Fruit fly (Drosophila melanogaster) ovary, adult (tissue): ENCODE measurements around the gene ATP7.

ENCODE experiments used
- CG17801 ChIP-seq: fragments of 200-800 bp; optimal IDR thresholded peaks from 2 replicates; lab custom pipeline; 2019; ENCODE audit warnings: missing biosample characterization, mild to moderate bottlenecking, missing genetic modification characterization, moderate library complexity; ENCODE audit not compliant: partially characterized antibody

ATP7 gene

dm6 chrX:11820284-11821075 is 34.3 kb upstream of the ATP7 start:
- peak; percentile 83 for TF ChIP-seq CG17801

dm6 chrX:11821946-11822345 is 32.9 kb upstream of the ATP7 start:
- TF ChIP-seq CG17801: peak; percentile 31

dm6 chrX:11823003-11823402 is 31.8 kb upstream of the ATP7 start:
- peak; percentile 83 for TF ChIP-seq CG17801

dm6 chrX:11828336-11829007 is 26.4 kb upstream of the ATP7 start:
- no peak for TF ChIP-seq CG17801

- TF ChIP-seq CG17801: no peak
Measured at dm6 chrX:11837926-11838325, 16.9 kb upstream of the ATP7 start, which contains the start of gene CG15741. Gene CG15741, minus strand, starts transcription at chrX:11838026.

- TF ChIP-seq CG17801: no peak
Measured at dm6 chrX:11839308-11839707, 15.5 kb upstream of the ATP7 start, which contains the start of gene Cyp28c1. Gene Cyp28c1, plus strand, starts transcription at chrX:11839608.

- TF ChIP-seq CG17801: no peak
Measured at dm6 chrX:11841702-11842378, 13.0 kb upstream of the ATP7 start.

- no peak for TF ChIP-seq CG17801
Measured at dm6 chrX:11846049-11846718, 8.6 kb upstream of the ATP7 start, which contains the start of gene CG15740. Gene CG15740, minus strand, starts transcription at chrX:11846099.

dm6 chrX:11848507-11849264 is 6.1 kb upstream of the ATP7 start:
- TF ChIP-seq CG17801: no peak

- TF ChIP-seq CG17801: no peak
Measured at dm6 chrX:11849267-11849666, 5.6 kb upstream of the ATP7 start.

- peak; percentile 66 for TF ChIP-seq CG17801
Measured at dm6 chrX:11852310-11852709, 2.5 kb upstream of the ATP7 start, which contains the start of gene p24-1. Gene p24-1, minus strand, starts transcription at chrX:11852530.

- TF ChIP-seq CG17801: no peak
Measured at dm6 chrX:11855950-11856349, 1.1 kb downstream of the ATP7 start.

dm6 chrX:11856867-11857266 is 2.0 kb downstream of the ATP7 start:
- no peak for TF ChIP-seq CG17801

dm6 chrX:11857522-11858438 is 3.0 kb downstream of the ATP7 start:
- peak; percentile 93 for TF ChIP-seq CG17801

dm6 chrX:11858439-11858813 is 3.6 kb downstream of the ATP7 start:
- TF ChIP-seq CG17801: no peak
